ENCODE assay signal across 4 worm cellular contexts in the genomic region with DNA sequence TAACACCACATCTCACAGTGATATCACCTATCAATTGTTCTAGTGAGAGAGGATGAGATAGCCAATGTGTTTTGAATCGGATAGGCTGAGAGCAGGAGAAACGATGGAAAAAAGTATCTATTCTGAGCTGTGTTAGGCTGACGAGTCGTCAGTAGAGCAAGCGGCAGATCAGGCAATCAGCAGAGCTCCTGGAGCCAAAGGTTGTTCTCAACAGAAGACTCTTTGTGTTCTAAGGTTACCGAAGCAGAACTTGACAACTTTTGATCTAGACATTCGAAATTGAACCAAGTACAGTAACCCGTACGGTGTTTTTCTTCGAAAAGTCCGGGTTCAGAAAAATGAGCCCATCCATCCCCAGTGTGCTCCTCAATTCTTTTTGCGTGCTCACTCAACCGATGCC.
A peak's percentile ranks its signal among the peaks of the same experiment; 100 is the strongest.
TF ChIP-seq lines count a peak whose summit lies in the region.

No protein-coding gene starts in this region.

TF ChIP-seq in whole organism, L1 larva, 84 proteins besides CTCF, POLR2A, EP300 and RAD21:
- TF ChIP-seq nhr-71 (tag; optimal IDR thresholded peaks at IDR 0.05; lab: Kevin White, UChicago) (peak; percentile 22), xbp-1 (tag; optimal IDR thresholded peaks at IDR 0.05; lab: Kevin White, UChicago) (no peak), nhr-11 (tag; optimal IDR thresholded peaks at IDR 0.05; lab: Kevin White, UChicago) (no peak), rnt-1 (tag; optimal IDR thresholded peaks at IDR 0.05; lab: Kevin White, UChicago) (peak; percentile 37), mef-2 (tag; optimal IDR thresholded peaks at IDR 0.05; lab: Kevin White, UChicago) (no peak)

TF ChIP-seq in whole organism, L2 larva, 48 proteins besides CTCF, POLR2A, EP300 and RAD21:
- TF ChIP-seq nhr-12 (tag; optimal IDR thresholded peaks at IDR 0.05; lab: Kevin White, UChicago) (no peak), C34F6.9 (tag; optimal IDR thresholded peaks at IDR 0.05; lab: Kevin White, UChicago) (no peak), fos-1 (tag; optimal IDR thresholded peaks at IDR 0.05; lab: Kevin White, UChicago) (no peak), F13H6.1 (tag; optimal IDR thresholded peaks at IDR 0.05; lab: Kevin White, UChicago) (peak; percentile 8), nhr-129 (tag; optimal IDR thresholded peaks at IDR 0.05; lab: Kevin White, UChicago) (peak; percentile 12), gmeb-1 (tag; optimal IDR thresholded peaks at IDR 0.05; lab: Kevin White, UChicago) (no peak)

TF ChIP-seq in whole organism, L3 larva, 47 proteins besides CTCF, POLR2A, EP300 and RAD21:
- TF ChIP-seq unc-62 (GFP tag; optimal IDR thresholded peaks at IDR 0.05; lab: Kevin White, UChicago) = no peak
- TF ChIP-seq nhr-11 (tag; optimal IDR thresholded peaks at IDR 0.05; lab: Kevin White, UChicago) = peak; percentile 8

TF ChIP-seq in whole organism, L4 larva, 104 proteins besides CTCF, POLR2A, EP300 and RAD21:
- TF ChIP-seq zfp-3 (GFP tag; conservative IDR thresholded peaks at IDR 0.05; lab: Robert Waterston, UW) (no peak), lin-29 (GFP tag; IDR thresholded peaks at IDR 0.05; lab: Robert Waterston, UW) (no peak), tag-97 (GFP tag; IDR thresholded peaks at IDR 0.05; lab: Robert Waterston, UW) (no peak), lin-38 (GFP tag; IDR thresholded peaks at IDR 0.05; lab: Robert Waterston, UW) (no peak), zip-2 (tag; optimal IDR thresholded peaks at IDR 0.05; lab: Kevin White, UChicago) (no peak), set-16 (GFP tag; IDR thresholded peaks at IDR 0.05; lab: Robert Waterston, UW) (0 out of 2 replicates have a peak, but pooled peaks have one; percentile 5), pha-4 (GFP tag; IDR thresholded peaks at IDR 0.05; lab: Robert Waterston, UW) (no peak), pha-4 (tag; optimal IDR thresholded peaks at IDR 0.05; lab: Kevin White, UChicago) (no peak), Y5F2A.4 (GFP tag; optimal IDR thresholded peaks at IDR 0.05; lab: Kevin White, UChicago) (no peak), F37D6.2 (tag; optimal IDR thresholded peaks at IDR 0.05; lab: Kevin White, UChicago) (no peak), hif-1 (tag; optimal IDR thresholded peaks at IDR 0.05; lab: Kevin White, UChicago) (no peak), ctbp-1 (GFP tag; IDR thresholded peaks at IDR 0.05; lab: Robert Waterston, UW) (no peak), hmg-1.1 (GFP tag; IDR thresholded peaks at IDR 0.05; lab: Robert Waterston, UW) (peak; percentile 24; the same call in 1 of the 2 replicates), fos-1 (tag; optimal IDR thresholded peaks at IDR 0.05; lab: Kevin White, UChicago) (no peak), skn-1 (tag; optimal IDR thresholded peaks at IDR 0.05; lab: Kevin White, UChicago) (no peak), nhr-28 (tag; optimal IDR thresholded peaks at IDR 0.05; lab: Kevin White, UChicago) (no peak), unc-62 (GFP tag; optimal IDR thresholded peaks at IDR 0.05 in 1 of 2; lab: Kevin White, UChicago) (peak in 1 of 2 experiments; percentile 98), unc-62 (tag; optimal IDR thresholded peaks at IDR 0.05; lab: Kevin White, UChicago) (no peak), egl-43 (GFP tag; IDR thresholded peaks at IDR 0.05; lab: Robert Waterston, UW) (no peak), spr-3 (GFP tag; optimal IDR thresholded peaks at IDR 0.05; lab: Kevin White, UChicago) (no peak), sdz-12 (GFP tag; optimal IDR thresholded peaks at IDR 0.05; lab: Kevin White, UChicago) (no peak), T20F7.1 (GFP tag; optimal IDR thresholded peaks at IDR 0.05; lab: Kevin White, UChicago) (no peak), ceh-62 (tag; optimal IDR thresholded peaks at IDR 0.05; lab: Kevin White, UChicago) (no peak), madf-5 (GFP tag; IDR thresholded peaks at IDR 0.05; lab: Robert Waterston, UW) (no peak), F49E8.2 (tag; optimal IDR thresholded peaks at IDR 0.05; lab: Kevin White, UChicago; ENCODE audit: borderline replicate concordance) (no peak), aly-2 (tag; optimal IDR thresholded peaks at IDR 0.05; lab: Kevin White, UChicago) (no peak)
